In genomic region chr3R:30046029-30047001, dm6 we compare ENCODE assay signal across 1 fruit fly cellular context.
TF ChIP-seq lines count a peak whose summit lies in the region.

RpL32 (minus strand) TSS chr3R:30046161.
CG7943 (plus strand) TSS chr3R:30046470.

TF ChIP-seq in whole organism, embryonic, 481 proteins besides CTCF, POLR2A, EP300 and RAD21 (continued from another document and continues in another):
- TF ChIP-seq Pdp1 (GFP tag; optimal IDR thresholded peaks at IDR 0.05; lab: Kevin White, UChicago) = peak; percentile 98 to 99
- TF ChIP-seq lmd (GFP tag; IDR thresholded peaks at IDR 0.05; lab: Robert Waterston, UW) = peak; percentile 95
- TF ChIP-seq trem (tag; optimal IDR thresholded peaks at IDR 0.05; lab: Kevin White, UChicago) = peak; percentile 93
- peak; percentile 100 for TF ChIP-seq CG6791 (GFP tag; IDR thresholded peaks at IDR 0.05; lab: Robert Waterston, UW; ENCODE audit: partially characterized antibody)
- peak; percentile 97 for TF ChIP-seq Dad (GFP tag; optimal IDR thresholded peaks at IDR 0.05; lab: Kevin White, UChicago)
- no peak for TF ChIP-seq abd-A (tag; optimal IDR thresholded peaks at IDR 0.05; lab: Kevin White, UChicago)
- peak; percentile 96 for TF ChIP-seq YL-1 (GFP tag; optimal IDR thresholded peaks at IDR 0.05; lab: Kevin White, UChicago)
- TF ChIP-seq ham (GFP tag; IDR thresholded peaks at IDR 0.05; lab: Robert Waterston, UW) = peak; percentile 89
- TF ChIP-seq lab (GFP tag; optimal IDR thresholded peaks at IDR 0.05; lab: Kevin White, UChicago) = peak; percentile 98
- TF ChIP-seq CG12942 (GFP tag; optimal IDR thresholded peaks at IDR 0.05; lab: Kevin White, UChicago) = peak; percentile 78
- TF ChIP-seq H2.0 (GFP tag; IDR thresholded peaks at IDR 0.05; lab: Robert Waterston, UW) = peak; percentile 83
- TF ChIP-seq Neu2 (GFP tag; optimal IDR thresholded peaks at IDR 0.05; lab: Kevin White, UChicago; ENCODE audit: borderline replicate concordance) = peak; percentile 86
- TF ChIP-seq sug (tag; optimal IDR thresholded peaks at IDR 0.05; lab: Kevin White, UChicago) = peak; percentile 95
- TF ChIP-seq Nf-YB (GFP tag; optimal IDR thresholded peaks at IDR 0.05; lab: Kevin White, UChicago) = peak; percentile 62
- TF ChIP-seq CG15601 (tag; optimal IDR thresholded peaks at IDR 0.05; lab: Kevin White, UChicago) = peak; percentile 83
- peak; percentile 90 for TF ChIP-seq CG10147 (GFP tag; optimal IDR thresholded peaks at IDR 0.05; lab: Kevin White, UChicago)
- peak; percentile 95 for TF ChIP-seq CG4424 (GFP tag; optimal IDR thresholded peaks at IDR 0.05; lab: Kevin White, UChicago)
- TF ChIP-seq E2f2 (GFP tag; IDR thresholded peaks at IDR 0.05; lab: Robert Waterston, UW) = peak; percentile 91
- peak; percentile 81 for TF ChIP-seq ftz-f1 (GFP tag; optimal IDR thresholded peaks at IDR 0.05; lab: Kevin White, UChicago)
- peak; percentile 97 for TF ChIP-seq ind (GFP tag; optimal IDR thresholded peaks at IDR 0.05; lab: Kevin White, UChicago)
- peak; percentile 81 for TF ChIP-seq bigmax (GFP tag; optimal IDR thresholded peaks at IDR 0.05; lab: Kevin White, UChicago)
- TF ChIP-seq schlank (tag; optimal IDR thresholded peaks at IDR 0.05; lab: Kevin White, UChicago) = peak; percentile 93
- peak; percentile 100 for TF ChIP-seq inv (GFP tag; IDR thresholded peaks at IDR 0.05; lab: Robert Waterston, UW; ENCODE audit: partially characterized antibody)
- peak; percentile 85 for TF ChIP-seq fd3F (GFP tag; optimal IDR thresholded peaks at IDR 0.05; lab: Kevin White, UChicago)
- peak; percentile 86 for TF ChIP-seq CG1233 (GFP tag; optimal IDR thresholded peaks at IDR 0.05; lab: Kevin White, UChicago)
- TF ChIP-seq CG7372 (GFP tag; IDR thresholded peaks at IDR 0.05; lab: Robert Waterston, UW) = peak; percentile 94
- peak; percentile 91 for TF ChIP-seq CG10959 (GFP tag; IDR thresholded peaks at IDR 0.05; lab: Robert Waterston, UW)
- TF ChIP-seq Adf1 (GFP tag; IDR thresholded peaks at IDR 0.05; lab: Robert Waterston, UW) = peak; percentile 78
- TF ChIP-seq dmrt99B (tag; optimal IDR thresholded peaks at IDR 0.05; lab: Kevin White, UChicago) = peak; percentile 82
- peak; percentile 95 for TF ChIP-seq seq (GFP tag; IDR thresholded peaks at IDR 0.05; lab: Robert Waterston, UW)
- peak; percentile 84 for TF ChIP-seq Myb (GFP tag; optimal IDR thresholded peaks at IDR 0.05; lab: Kevin White, UChicago)
- peak; percentile 97 for TF ChIP-seq CG13296 (GFP tag; optimal IDR thresholded peaks at IDR 0.05; lab: Kevin White, UChicago)
- peak; percentile 93 for TF ChIP-seq CG9817 (tag; optimal IDR thresholded peaks at IDR 0.05; lab: Kevin White, UChicago)
- TF ChIP-seq tio (GFP tag; optimal IDR thresholded peaks at IDR 0.05; lab: Kevin White, UChicago) = no peak
- peak; percentile 84 for TF ChIP-seq CG17802 (tag; optimal IDR thresholded peaks at IDR 0.05; lab: Kevin White, UChicago)
- peak; percentile 90 for TF ChIP-seq CG31224 (GFP tag; IDR thresholded peaks at IDR 0.05; lab: Robert Waterston, UW)
- TF ChIP-seq sens (GFP tag; lab: Kevin White, UChicago) = peak; percentile 97
- TF ChIP-seq HLH3B (GFP tag; IDR thresholded peaks at IDR 0.05; lab: Robert Waterston, UW) = peak; percentile 93
- peak; percentile 67 for TF ChIP-seq CG4360 (GFP tag; IDR thresholded peaks at IDR 0.05; lab: Robert Waterston, UW)
- TF ChIP-seq az2 (GFP tag; optimal IDR thresholded peaks at IDR 0.05; lab: Kevin White, UChicago) = peak; percentile 70
- peak; percentile 92 for TF ChIP-seq Fer2 (tag; optimal IDR thresholded peaks at IDR 0.05; lab: Kevin White, UChicago)
- TF ChIP-seq crc (GFP tag; optimal IDR thresholded peaks at IDR 0.05; lab: Kevin White, UChicago) = peak; percentile 95
- peak; percentile 100 for TF ChIP-seq zen2 (GFP tag; IDR thresholded peaks at IDR 0.05; lab: Robert Waterston, UW; ENCODE audit: partially characterized antibody)
- peak; percentile 91 for TF ChIP-seq HmgZ (tag; optimal IDR thresholded peaks at IDR 0.05; lab: Kevin White, UChicago)
- peak; percentile 91 for TF ChIP-seq CG8290 (GFP tag; optimal IDR thresholded peaks at IDR 0.05; lab: Kevin White, UChicago)
- peak in 1 of 2 experiments; percentile 95 for TF ChIP-seq CG8290 (tag; optimal IDR thresholded peaks at IDR 0.05; lab: Kevin White, UChicago)
- peak; percentile 96 for TF ChIP-seq Atf6 (GFP tag; IDR thresholded peaks at IDR 0.05; lab: Robert Waterston, UW)
- peak; percentile 82 for TF ChIP-seq CG17612 (GFP tag; IDR thresholded peaks at IDR 0.05; lab: Robert Waterston, UW)
- peak; percentile 92 for TF ChIP-seq CG12391 (tag; optimal IDR thresholded peaks at IDR 0.05; lab: Kevin White, UChicago)
- TF ChIP-seq Drgx (GFP tag; IDR thresholded peaks at IDR 0.05; lab: Robert Waterston, UW) = peak; percentile 87
- TF ChIP-seq CG34422 (GFP tag; IDR thresholded peaks at IDR 0.05; lab: Robert Waterston, UW) = peak; percentile 97
- TF ChIP-seq Dip2 (GFP tag; IDR thresholded peaks at IDR 0.05; lab: Robert Waterston, UW) = peak; percentile 69
- TF ChIP-seq CG16779 (GFP tag; IDR thresholded peaks at IDR 0.05; lab: Robert Waterston, UW) = peak; percentile 87
- TF ChIP-seq gro (GFP tag; optimal IDR thresholded peaks at IDR 0.05; lab: Kevin White, UChicago) = peak; percentile 98
- peak; percentile 76 for TF ChIP-seq Oli (tag; optimal IDR thresholded peaks at IDR 0.05; lab: Kevin White, UChicago)
- TF ChIP-seq CG16813 (GFP tag; IDR thresholded peaks at IDR 0.05; lab: Robert Waterston, UW; ENCODE audit: partially characterized antibody) = peak; percentile 100
- peak; percentile 93 for TF ChIP-seq CG17829 (tag; optimal IDR thresholded peaks at IDR 0.05; lab: Kevin White, UChicago)
- TF ChIP-seq dmrt11E (tag; optimal IDR thresholded peaks at IDR 0.05; lab: Kevin White, UChicago) = peak; percentile 79
- TF ChIP-seq CG16863 (GFP tag; optimal IDR thresholded peaks at IDR 0.05; lab: Kevin White, UChicago) = peak; percentile 86
- TF ChIP-seq CG33557 (GFP tag; optimal IDR thresholded peaks at IDR 0.05; lab: Kevin White, UChicago) = peak; percentile 70
- peak; percentile 96 for TF ChIP-seq row (GFP tag; IDR thresholded peaks at IDR 0.05; lab: Robert Waterston, UW)
- peak; percentile 81 for TF ChIP-seq sim (GFP tag; IDR thresholded peaks at IDR 0.05; lab: Robert Waterston, UW)
- TF ChIP-seq CG3163 (GFP tag; optimal IDR thresholded peaks at IDR 0.05; lab: Kevin White, UChicago) = peak; percentile 78
- peak; percentile 92 for TF ChIP-seq CG12104 (GFP tag; optimal IDR thresholded peaks at IDR 0.05; lab: Kevin White, UChicago)
- peak; percentile 91 for TF ChIP-seq CG3726 (GFP tag; IDR thresholded peaks at IDR 0.05; lab: Robert Waterston, UW)
- TF ChIP-seq Taf1 (GFP tag; IDR thresholded peaks at IDR 0.05; lab: Robert Waterston, UW) = peak; percentile 92
- peak; percentile 34 for TF ChIP-seq Elba2 (GFP tag; optimal IDR thresholded peaks at IDR 0.05; lab: Kevin White, UChicago)
- TF ChIP-seq aop (GFP tag; IDR thresholded peaks at IDR 0.05; lab: Robert Waterston, UW) = peak; percentile 88
- TF ChIP-seq CG7556 (GFP tag; optimal IDR thresholded peaks at IDR 0.05; lab: Kevin White, UChicago) = peak; percentile 83
- TF ChIP-seq sqz (GFP tag; optimal IDR thresholded peaks at IDR 0.05; lab: Kevin White, UChicago) = peak; percentile 85
- TF ChIP-seq ac (GFP tag; optimal IDR thresholded peaks at IDR 0.05; lab: Kevin White, UChicago) = peak; percentile 54
- peak; percentile 96 for TF ChIP-seq CG18599 (GFP tag; optimal IDR thresholded peaks at IDR 0.05; lab: Kevin White, UChicago)
- TF ChIP-seq caup (GFP tag; optimal IDR thresholded peaks at IDR 0.05; lab: Kevin White, UChicago; ENCODE audit: severe bottlenecking) = peak; percentile 97
- peak; percentile 89 for TF ChIP-seq MBD-R2 (GFP tag; IDR thresholded peaks at IDR 0.05; lab: Robert Waterston, UW)
- peak; percentile 97 for TF ChIP-seq pum (GFP tag; optimal IDR thresholded peaks at IDR 0.05; lab: Kevin White, UChicago)
- TF ChIP-seq CG8765 (GFP tag; IDR thresholded peaks at IDR 0.05; lab: Robert Waterston, UW) = peak; percentile 95
- TF ChIP-seq usp (GFP tag; optimal IDR thresholded peaks at IDR 0.05; lab: Kevin White, UChicago) = no peak
- TF ChIP-seq CG34224 (GFP tag; IDR thresholded peaks at IDR 0.05; lab: Robert Waterston, UW; ENCODE audit: partially characterized antibody) = peak; percentile 100
- peak; percentile 92 for TF ChIP-seq CG6689 (GFP tag; IDR thresholded peaks at IDR 0.05; lab: Robert Waterston, UW)
- TF ChIP-seq Dp (GFP tag; optimal IDR thresholded peaks at IDR 0.05; lab: Kevin White, UChicago) = peak; percentile 78
- peak; percentile 92 for TF ChIP-seq CG6175 (GFP tag; IDR thresholded peaks at IDR 0.05; lab: Robert Waterston, UW)
- TF ChIP-seq Nf-YC (tag; optimal IDR thresholded peaks at IDR 0.05; lab: Kevin White, UChicago) = peak; percentile 86
- TF ChIP-seq CG10979 (tag; optimal IDR thresholded peaks at IDR 0.05; lab: Kevin White, UChicago) = peak; percentile 88
- peak; percentile 97 for TF ChIP-seq ci (GFP tag; IDR thresholded peaks at IDR 0.05; lab: Robert Waterston, UW)
- peak; percentile 97 for TF ChIP-seq Max (GFP tag; optimal IDR thresholded peaks at IDR 0.05; lab: Kevin White, UChicago)
- TF ChIP-seq CG15696 (tag; optimal IDR thresholded peaks at IDR 0.05; lab: Kevin White, UChicago) = peak; percentile 81
- peak; percentile 94 for TF ChIP-seq ase (GFP tag; IDR thresholded peaks at IDR 0.05; lab: Robert Waterston, UW)
- TF ChIP-seq Usf (GFP tag; optimal IDR thresholded peaks at IDR 0.05; lab: Kevin White, UChicago) = peak; percentile 79
- peak; percentile 93 for TF ChIP-seq CG11085 (GFP tag; IDR thresholded peaks at IDR 0.05; lab: Robert Waterston, UW)
- TF ChIP-seq ems (GFP tag; optimal IDR thresholded peaks at IDR 0.05; lab: Kevin White, UChicago) = peak; percentile 97
- peak; percentile 70 for TF ChIP-seq twi (tag; optimal IDR thresholded peaks at IDR 0.05; lab: Kevin White, UChicago)
- TF ChIP-seq CG8478 (optimal IDR thresholded peaks at IDR 0.05; lab: Kevin White, UChicago) = no peak
- TF ChIP-seq Xbp1 (GFP tag; optimal IDR thresholded peaks at IDR 0.05; lab: Kevin White, UChicago) = peak; percentile 87
- TF ChIP-seq CG1602 (GFP tag; optimal IDR thresholded peaks at IDR 0.05; lab: Kevin White, UChicago) = peak; percentile 82
- TF ChIP-seq CG2678 (tag; optimal IDR thresholded peaks at IDR 0.05; lab: Kevin White, UChicago) = peak; percentile 92
- TF ChIP-seq ranshi (GFP tag; IDR thresholded peaks at IDR 0.05; lab: Robert Waterston, UW) = peak; percentile 97
- TF ChIP-seq CG17385 (GFP tag; optimal IDR thresholded peaks at IDR 0.05; lab: Kevin White, UChicago) = peak; percentile 86
- peak; percentile 99 for TF ChIP-seq unc-4 (GFP tag; IDR thresholded peaks at IDR 0.05; lab: Robert Waterston, UW; ENCODE audit: partially characterized antibody)
- TF ChIP-seq CG4404 (GFP tag; IDR thresholded peaks at IDR 0.05; lab: Robert Waterston, UW) = peak; percentile 93
- peak; percentile 74 for TF ChIP-seq sd (tag; optimal IDR thresholded peaks at IDR 0.05; lab: Kevin White, UChicago)
- TF ChIP-seq CG14014 (GFP tag; IDR thresholded peaks at IDR 0.05; lab: Robert Waterston, UW) = peak; percentile 96
- TF ChIP-seq org-1 (GFP tag; optimal IDR thresholded peaks at IDR 0.05; lab: Kevin White, UChicago) = peak; percentile 90
- TF ChIP-seq cato (GFP tag; optimal IDR thresholded peaks at IDR 0.05; lab: Kevin White, UChicago; ENCODE audit: borderline replicate concordance) = peak; percentile 74
- TF ChIP-seq Hr78 (GFP tag; optimal IDR thresholded peaks at IDR 0.05; lab: Kevin White, UChicago) = no peak
- TF ChIP-seq CG9727 (GFP tag; optimal IDR thresholded peaks at IDR 0.05; lab: Kevin White, UChicago) = peak; percentile 97
- TF ChIP-seq hb (GFP tag; IDR thresholded peaks at IDR 0.05; lab: Robert Waterston, UW; ENCODE audit: partially characterized antibody) = peak; percentile 100
- peak; percentile 100 for TF ChIP-seq Med (GFP tag; lab: Kevin White, UChicago)
- TF ChIP-seq CG18262 (tag; optimal IDR thresholded peaks at IDR 0.05; lab: Kevin White, UChicago) = peak; percentile 90
- peak; percentile 96 for TF ChIP-seq tin (GFP tag; optimal IDR thresholded peaks at IDR 0.05; lab: Kevin White, UChicago)
- peak; percentile 78 for TF ChIP-seq CG12155 (GFP tag; optimal IDR thresholded peaks at IDR 0.05; lab: Kevin White, UChicago)
- TF ChIP-seq h (optimal IDR thresholded peaks at IDR 0.05; lab: Kevin White, UChicago) = no peak
- TF ChIP-seq nau (GFP tag; optimal IDR thresholded peaks at IDR 0.05; lab: Kevin White, UChicago) = peak; percentile 93
- TF ChIP-seq CG34376 (GFP tag; optimal IDR thresholded peaks at IDR 0.05; lab: Kevin White, UChicago) = peak; percentile 99
- TF ChIP-seq tna (GFP tag; IDR thresholded peaks at IDR 0.05; lab: Robert Waterston, UW; ENCODE audit: partially characterized antibody) = peak; percentile 100
- no peak for TF ChIP-seq yki (optimal IDR thresholded peaks at IDR 0.05; lab: Kevin White, UChicago)
- TF ChIP-seq run (tag; optimal IDR thresholded peaks at IDR 0.05; lab: Kevin White, UChicago) = peak; percentile 87
- TF ChIP-seq jing (GFP tag; optimal IDR thresholded peaks at IDR 0.05; lab: Kevin White, UChicago) = peak; percentile 66
- TF ChIP-seq Dll (GFP tag; IDR thresholded peaks at IDR 0.05; lab: Robert Waterston, UW; ENCODE audit: partially characterized antibody) = peak; percentile 100
- no peak for TF ChIP-seq hth (optimal IDR thresholded peaks at IDR 0.05; lab: Kevin White, UChicago)
- TF ChIP-seq CG6654 (GFP tag; optimal IDR thresholded peaks at IDR 0.05; lab: Kevin White, UChicago) = peak; percentile 84
- peak; percentile 85 for TF ChIP-seq Mrtf (GFP tag; IDR thresholded peaks at IDR 0.05; lab: Robert Waterston, UW)
- peak; percentile 80 for TF ChIP-seq CG4707 (GFP tag; optimal IDR thresholded peaks at IDR 0.05; lab: Kevin White, UChicago)
- no peak for TF ChIP-seq br (optimal IDR thresholded peaks at IDR 0.05; lab: Kevin White, UChicago)
- peak; percentile 76 for TF ChIP-seq CG9437 (GFP tag; optimal IDR thresholded peaks at IDR 0.05; lab: Kevin White, UChicago)
- peak; percentile 55; the same call in 1 of the 2 replicates for TF ChIP-seq crol (GFP tag; IDR thresholded peaks at IDR 0.05; lab: Robert Waterston, UW)
- TF ChIP-seq CG4730 (GFP tag; IDR thresholded peaks at IDR 0.05; lab: Robert Waterston, UW) = peak; percentile 86
- TF ChIP-seq CG13123 (GFP tag; optimal IDR thresholded peaks at IDR 0.05; lab: Kevin White, UChicago) = peak; percentile 83
- TF ChIP-seq danr (GFP tag; IDR thresholded peaks at IDR 0.05; lab: Robert Waterston, UW) = peak; percentile 91
- TF ChIP-seq knrl (GFP tag; IDR thresholded peaks at IDR 0.05; lab: Robert Waterston, UW; ENCODE audit: partially characterized antibody) = peak; percentile 100
- TF ChIP-seq Bgb (GFP tag; IDR thresholded peaks at IDR 0.05; lab: Robert Waterston, UW; ENCODE audit: partially characterized antibody) = peak; percentile 100
